Worm (Caenorhabditis elegans) whole organism, mixed stage, embryonic: ENCODE measurements around the gene fbxb-115.

ENCODE experiments used
- M03D4.4 ChIP-seq: sonication (generic microtip); optimal IDR thresholded peaks from 2 replicates; lab custom pipeline; 2017; ENCODE audit warnings: mild to moderate bottlenecking, missing genetic modification characterization, missing compliant biosample characterization
- bed-3 ChIP-seq: fragments of 200-800 bp; sonication (Bioruptor generic); optimal IDR thresholded peaks from 3 replicates; lab custom pipeline; 2018; ENCODE audit warnings: mild to moderate bottlenecking, missing genetic modification characterization, moderate library complexity, missing compliant biosample characterization
- blmp-1 ChIP-seq: fragments of 150-350 bp; optimal IDR thresholded peaks from 2 replicates; lab custom pipeline; 2014; ENCODE audit warnings: missing biosample characterization, missing genetic modification characterization
- ceh-39 ChIP-seq: fragments of 150-350 bp; optimal IDR thresholded peaks from 2 replicates; lab custom pipeline; 2014; ENCODE audit warnings: missing biosample characterization, missing genetic modification characterization
- ceh-43 ChIP-seq: fragments of 200-800 bp; sonication (Bioruptor generic); optimal IDR thresholded peaks from 2 replicates; lab custom pipeline; 2018; ENCODE audit warnings: mild to moderate bottlenecking, missing genetic modification characterization, moderate library complexity, missing compliant biosample characterization
- ces-1 ChIP-seq: fragments of 150-350 bp; optimal IDR thresholded peaks from 2 replicates; lab custom pipeline; 2014; ENCODE audit warnings: missing biosample characterization, missing genetic modification reagents, missing genetic modification characterization
- cnd-1 ChIP-seq: fragments of 200-800 bp; sonication (Bioruptor generic); optimal IDR thresholded peaks from 2 replicates; lab custom pipeline; 2018; ENCODE audit warnings: mild to moderate bottlenecking, missing genetic modification characterization, missing compliant biosample characterization
- drap-1 ChIP-seq: fragments of 200-800 bp; sonication (Bioruptor generic); optimal IDR thresholded peaks from 3 replicates; lab custom pipeline; 2018; ENCODE audit warnings: mild to moderate bottlenecking, missing genetic modification characterization, missing compliant biosample characterization
- elt-1 ChIP-seq: sonication (generic microtip); optimal IDR thresholded peaks from 2 replicates; lab custom pipeline; 2017; ENCODE audit warnings: missing genetic modification characterization, mild to moderate bottlenecking, missing compliant biosample characterization, antibody characterized with exemption, moderate library complexity, borderline replicate concordance; ENCODE audit not compliant: insufficient read depth
- ham-2 ChIP-seq: fragments of 200-800 bp; sonication (Bioruptor generic); optimal IDR thresholded peaks from 2 replicates; lab custom pipeline; 2018; ENCODE audit warnings: mild to moderate bottlenecking, missing genetic modification characterization, missing compliant biosample characterization
- hlh-1 ChIP-seq: fragments of 150-350 bp; optimal IDR thresholded peaks from 2 replicates; lab custom pipeline; 2014; ENCODE audit warnings: missing biosample characterization, missing genetic modification reagents, missing genetic modification characterization
- lin-13 ChIP-seq: fragments of 150-350 bp; optimal IDR thresholded peaks from 2 replicates; lab custom pipeline; 2014; ENCODE audit warnings: missing biosample characterization, missing genetic modification characterization
- lin-32 ChIP-seq: fragments of 200-800 bp; sonication (Bioruptor generic); optimal IDR thresholded peaks from 2 replicates; lab custom pipeline; 2018; ENCODE audit warnings: mild to moderate bottlenecking, missing genetic modification characterization, missing compliant biosample characterization
- lsy-2 ChIP-seq: fragments of 150-350 bp; optimal IDR thresholded peaks from 2 replicates; lab custom pipeline; 2014; ENCODE audit warnings: missing biosample characterization, missing genetic modification characterization
- mab-5 ChIP-seq: fragments of 150-350 bp; optimal IDR thresholded peaks from 2 replicates; lab custom pipeline; 2014; ENCODE audit warnings: missing biosample characterization, missing genetic modification characterization
- nhr-12 ChIP-seq: fragments of 150-350 bp; optimal IDR thresholded peaks from 2 replicates; lab custom pipeline; 2014; ENCODE audit warnings: missing biosample characterization, missing genetic modification characterization
- nhr-2 ChIP-seq: fragments of 150-350 bp; optimal IDR thresholded peaks from 2 replicates; lab custom pipeline; 2014; ENCODE audit warnings: missing biosample characterization, missing genetic modification characterization
- nhr-237 ChIP-seq: fragments of 150-350 bp; optimal IDR thresholded peaks from 2 replicates; lab custom pipeline; 2014; ENCODE audit warnings: missing biosample characterization, missing genetic modification characterization
- nhr-28 ChIP-seq: fragments of 150-350 bp; optimal IDR thresholded peaks from 2 replicates; lab custom pipeline; 2014; ENCODE audit warnings: missing biosample characterization, missing genetic modification characterization
- nhr-76 ChIP-seq: sonication (generic microtip); optimal IDR thresholded peaks from 2 replicates; lab custom pipeline; 2017; ENCODE audit warnings: missing biosample characterization, missing genetic modification characterization
- pha-4 ChIP-seq: fragments of 150-350 bp; optimal IDR thresholded peaks from 2 replicates; lab custom pipeline; 2018; ENCODE audit warnings: missing biosample characterization, missing genetic modification reagents, missing genetic modification characterization
- sptf-1 ChIP-seq: sonication (generic microtip); optimal IDR thresholded peaks from 2 replicates; lab custom pipeline; 2017; ENCODE audit warnings: mild to moderate bottlenecking, missing genetic modification characterization, moderate library complexity, missing compliant biosample characterization
- tbx-8 ChIP-seq: fragments of 200-800 bp; sonication (Bioruptor generic); optimal IDR thresholded peaks from 2 replicates; lab custom pipeline; 2018; ENCODE audit warnings: mild to moderate bottlenecking, missing genetic modification characterization, moderate library complexity, missing compliant biosample characterization
- unc-120 ChIP-seq: sonication (generic microtip); optimal IDR thresholded peaks from 2 replicates; lab custom pipeline; 2017; ENCODE audit warnings: missing genetic modification characterization, missing compliant biosample characterization; ENCODE audit not compliant: poor library complexity, severe bottlenecking
- unc-39 ChIP-seq: fragments of 150-350 bp; optimal IDR thresholded peaks from 2 replicates; lab custom pipeline; 2014; ENCODE audit warnings: missing biosample characterization, missing genetic modification characterization
- unc-62 ChIP-seq: fragments of 150-350 bp; optimal IDR thresholded peaks from 2 replicates; lab custom pipeline; 2014; ENCODE audit warnings: missing biosample characterization, missing genetic modification reagents, missing genetic modification characterization
- zip-8 ChIP-seq: fragments of 150-350 bp; optimal IDR thresholded peaks from 2 replicates; lab custom pipeline; 2014; ENCODE audit warnings: missing biosample characterization, missing genetic modification characterization
- ztf-11 ChIP-seq: fragments of 150-350 bp; optimal IDR thresholded peaks from 2 replicates; lab custom pipeline; 2014; ENCODE audit warnings: missing biosample characterization, missing genetic modification characterization

fbxb-115 gene

DNA sequence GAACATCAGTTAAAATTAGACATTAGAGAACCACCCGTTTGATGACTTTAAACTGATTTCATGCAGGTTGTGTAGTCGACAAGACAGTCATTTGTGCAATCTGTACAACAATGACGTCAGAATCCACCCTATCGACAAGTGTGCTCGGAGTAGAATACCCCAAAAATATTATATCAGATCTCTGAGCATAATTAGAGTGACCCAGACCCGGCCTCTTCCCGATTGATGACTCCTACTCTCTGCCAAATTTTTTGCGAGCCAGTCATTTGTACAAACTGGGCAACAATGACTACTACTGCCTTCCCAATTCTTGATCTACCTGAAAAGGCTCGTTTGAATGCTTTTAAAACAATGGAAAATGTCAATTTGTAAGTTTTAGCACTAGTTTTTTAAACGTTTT lies at the start of gene fbxb-115, which contains the start of gene fbxb-1:
fbxb-115 (minus strand) TSS at position 101 of the 400 bp plus-strand sequence.
fbxb-1 (plus strand) TSS at position 226 of the 400 bp plus-strand sequence.
- no peak for TF ChIP-seq unc-120 (tag; lab: Kevin White, UChicago)
- TF ChIP-seq pha-4 (tag; lab: Kevin White, UChicago) = no peak
- TF ChIP-seq lin-32 (GFP tag; lab: Kevin White, UChicago) = no peak
- no peak for TF ChIP-seq ceh-43 (GFP tag; lab: Kevin White, UChicago)
- no peak for TF ChIP-seq zip-8 (tag; lab: Kevin White, UChicago)
- no peak for TF ChIP-seq ztf-11 (tag; lab: Kevin White, UChicago)
- no peak for TF ChIP-seq elt-1 (tag; lab: Kevin White, UChicago)
- no peak for TF ChIP-seq lsy-2
- no peak for TF ChIP-seq tbx-8 (GFP tag; lab: Kevin White, UChicago)
- TF ChIP-seq nhr-12 = no peak
- TF ChIP-seq bed-3 (GFP tag; lab: Kevin White, UChicago) = no peak
- TF ChIP-seq hlh-1 (tag; lab: Kevin White, UChicago) = no peak
- TF ChIP-seq nhr-28 (tag; lab: Kevin White, UChicago) = no peak
- TF ChIP-seq blmp-1 (tag; lab: Kevin White, UChicago) = no peak
- TF ChIP-seq ham-2 (GFP tag; lab: Kevin White, UChicago) = no peak
- no peak for TF ChIP-seq ceh-39 (tag; lab: Kevin White, UChicago)
- TF ChIP-seq lin-13 = no peak
- TF ChIP-seq mab-5 (tag; lab: Kevin White, UChicago) = no peak

DNA sequence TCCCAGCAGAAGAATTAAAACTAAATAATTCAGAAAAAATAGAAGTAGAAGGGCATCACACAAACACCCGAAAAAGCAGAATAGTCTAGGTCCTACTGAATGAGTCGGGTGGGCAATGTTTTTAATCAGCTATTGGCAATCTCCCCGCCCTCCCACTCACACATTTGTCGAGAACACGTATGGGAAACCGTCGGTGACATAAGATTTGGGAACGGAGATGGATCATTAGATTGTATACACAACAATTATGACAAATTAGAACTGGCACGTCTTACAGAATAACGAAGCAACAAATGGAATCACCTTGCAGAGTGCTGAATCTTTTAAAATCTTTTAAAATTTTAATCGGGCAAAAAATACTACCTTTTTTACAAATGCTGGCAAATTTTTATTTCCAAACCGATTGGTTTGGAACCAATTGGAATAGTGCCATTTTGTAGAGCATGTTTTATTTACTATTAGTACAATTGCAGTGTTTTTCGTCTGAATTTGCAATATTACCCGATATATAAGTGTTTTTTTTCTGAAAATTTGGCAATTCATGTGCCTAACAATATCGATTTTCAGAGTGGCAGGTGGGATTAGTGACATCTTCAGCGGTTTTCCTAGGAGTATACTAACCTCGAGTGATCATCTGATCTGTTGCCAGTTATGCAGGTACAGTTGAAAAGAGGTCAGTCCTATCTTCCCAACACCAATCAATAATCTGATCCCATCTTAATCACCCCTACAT lies 48.2 kb upstream of the fbxb-115 start, which contains the start of the genes F55C9.3 and fbxb-57:
F55C9.3 (minus strand) TSS at position 101 of the 733 bp plus-strand sequence.
fbxb-57 (plus strand) TSS at position 683 of the 733 bp plus-strand sequence.
- TF ChIP-seq elt-1 (tag; lab: Kevin White, UChicago) (peak; percentile 69), tbx-8 (GFP tag; lab: Kevin White, UChicago) (no peak)

DNA sequence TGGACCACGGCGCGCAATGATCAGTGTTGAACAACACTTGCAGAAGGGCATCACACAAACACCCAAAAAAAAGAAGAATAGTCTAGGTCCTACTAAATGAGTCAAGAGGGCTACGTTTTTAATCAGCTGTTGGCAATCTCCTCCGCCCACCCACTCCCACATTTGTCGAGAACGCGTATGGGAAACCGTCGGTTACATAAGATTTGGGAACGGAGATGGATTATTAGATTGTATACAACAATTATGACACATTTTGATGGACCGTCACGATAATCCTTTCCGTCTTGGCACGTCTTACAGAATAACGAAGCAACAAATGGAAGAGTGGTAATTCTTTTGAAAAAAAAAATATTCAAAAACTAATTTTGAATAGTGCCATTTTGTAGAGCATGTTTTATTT lies 45.9 kb upstream of the fbxb-115 start:
- TF ChIP-seq elt-1 (tag; lab: Kevin White, UChicago) = peak; percentile 91
- TF ChIP-seq ceh-43 (GFP tag; lab: Kevin White, UChicago) = no peak
- no peak for TF ChIP-seq drap-1 (GFP tag; lab: Kevin White, UChicago)
- TF ChIP-seq unc-39 (tag; lab: Kevin White, UChicago) = no peak
- TF ChIP-seq lsy-2 = no peak
- no peak for TF ChIP-seq ceh-39 (tag; lab: Kevin White, UChicago)
- TF ChIP-seq tbx-8 (GFP tag; lab: Kevin White, UChicago) = no peak
- no peak for TF ChIP-seq hlh-1 (tag; lab: Kevin White, UChicago)
- TF ChIP-seq lin-13 = no peak
- peak; percentile 1 for TF ChIP-seq nhr-2 (tag; lab: Kevin White, UChicago)
- no peak for TF ChIP-seq zip-8 (tag; lab: Kevin White, UChicago)

DNA sequence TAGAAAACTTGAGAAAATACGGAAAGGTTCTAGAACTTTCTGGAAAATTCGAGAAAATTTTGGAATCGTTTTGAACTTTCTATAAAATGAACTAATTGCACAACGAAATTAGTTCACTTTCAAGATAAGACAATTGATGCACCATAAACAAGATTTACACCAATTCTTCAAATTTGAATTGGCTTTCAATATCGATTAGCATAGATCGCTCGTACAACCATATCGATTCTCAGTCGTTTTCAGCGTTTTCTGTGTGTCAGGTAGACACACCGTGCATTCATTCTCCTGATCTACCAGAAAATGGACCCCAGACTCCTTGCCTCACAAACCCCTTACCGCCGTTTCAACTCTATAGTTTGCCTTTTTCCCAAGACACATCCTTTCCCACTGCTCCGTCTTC lies 42.3 kb upstream of the fbxb-115 start, which contains the start of gene fbxb-117:
fbxb-117 (plus strand) TSS at position 301 of the 400 bp plus-strand sequence.
- no peak for TF ChIP-seq nhr-2 (tag; lab: Kevin White, UChicago)
- TF ChIP-seq ceh-39 (tag; lab: Kevin White, UChicago) = no peak
- no peak for TF ChIP-seq ztf-11 (tag; lab: Kevin White, UChicago)
- TF ChIP-seq nhr-237 (tag; lab: Kevin White, UChicago) = no peak
- TF ChIP-seq sptf-1 = no peak
- TF ChIP-seq elt-1 (tag; lab: Kevin White, UChicago) = no peak
- no peak for TF ChIP-seq tbx-8 (GFP tag; lab: Kevin White, UChicago)
- no peak for TF ChIP-seq unc-62 (GFP tag; lab: Kevin White, UChicago)
- no peak for TF ChIP-seq nhr-28 (tag; lab: Kevin White, UChicago)
- no peak for TF ChIP-seq M03D4.4 (tag; lab: Kevin White, UChicago)
- no peak for TF ChIP-seq mab-5 (tag; lab: Kevin White, UChicago)
- no peak for TF ChIP-seq unc-120 (tag; lab: Kevin White, UChicago)
- no peak for TF ChIP-seq pha-4 (tag; lab: Kevin White, UChicago)
- TF ChIP-seq drap-1 (GFP tag; lab: Kevin White, UChicago) = no peak
- no peak for TF ChIP-seq zip-8 (tag; lab: Kevin White, UChicago)
- no peak for TF ChIP-seq cnd-1 (tag; lab: Kevin White, UChicago)
- TF ChIP-seq ces-1 (GFP tag; lab: Kevin White, UChicago) = no peak
- TF ChIP-seq lin-32 (GFP tag; lab: Kevin White, UChicago) = no peak
- TF ChIP-seq bed-3 (GFP tag; lab: Kevin White, UChicago) = no peak
- TF ChIP-seq nhr-76 (tag; lab: Kevin White, UChicago) = no peak
